Fruit fly (Drosophila melanogaster) whole organism, wandering third instar larva: ENCODE results near the gene CG2124.
A peak's percentile ranks its signal among the peaks of the same experiment; 100 is the strongest.

Experiments
- Abd-B ChIP-seq: fragments of >200 bp; optimal IDR thresholded peaks from 2 replicates; lab custom pipeline; 2017; ENCODE audit warnings: missing biosample characterization, missing genetic modification characterization
- Dfd ChIP-seq: fragments of >200 bp; optimal IDR thresholded peaks from 2 replicates; lab custom pipeline; 2017; ENCODE audit warnings: missing biosample characterization, missing genetic modification characterization
- Dif ChIP-seq: fragments of 200-275, 200-300 bp; sonication (Bioruptor generic); optimal IDR thresholded peaks from 2 replicates; lab custom pipeline; 2018; ENCODE audit warnings: missing biosample characterization, missing genetic modification characterization; ENCODE audit not compliant: partially characterized antibody
- HLH106 ChIP-seq: fragments of 200-800 bp; optimal IDR thresholded peaks from 3 replicates; lab custom pipeline; 2019; ENCODE audit warnings: missing biosample characterization, mild to moderate bottlenecking, missing genetic modification characterization, moderate library complexity
- Hr78 ChIP-seq: fragments of >200 bp; optimal IDR thresholded peaks from 2 replicates; lab custom pipeline; 2017; ENCODE audit warnings: missing biosample characterization, missing genetic modification characterization
- Hr83 ChIP-seq: fragments of 200-300 bp; sonication (Bioruptor generic); optimal IDR thresholded peaks from 2 replicates; lab custom pipeline; 2016; ENCODE audit warnings: missing biosample characterization, mild to moderate bottlenecking, missing genetic modification characterization, moderate library complexity; ENCODE audit not compliant: poor library complexity, severe bottlenecking
- Jra ChIP-seq: sonication (Bioruptor generic); optimal IDR thresholded peaks from 2 replicates; lab custom pipeline; 2016; ENCODE audit warnings: missing biosample characterization, missing genetic modification characterization
- Mio ChIP-seq: sonication (Bioruptor generic); optimal IDR thresholded peaks from 2 replicates; lab custom pipeline; 2016; ENCODE audit warnings: missing biosample characterization, missing genetic modification characterization
- Myc ChIP-seq: fragments of >200 bp; optimal IDR thresholded peaks from 2 replicates; lab custom pipeline; 2017
- OdsH ChIP-seq: fragments of 200-800 bp; sonication (Bioruptor generic); optimal IDR thresholded peaks from 2 replicates; lab custom pipeline; 2016; ENCODE audit warnings: missing biosample characterization, mild to moderate bottlenecking, missing genetic modification characterization
- Rel ChIP-seq, 2 experiments: fragments of 200-800 bp; sonication (Bioruptor generic) in 1 of 2; optimal IDR thresholded peaks; 2 replicates in 1 of 2; 3 replicates in 1 of 2; lab custom pipeline; 2016 to 2019; ENCODE audit warnings: mild to moderate bottlenecking in 2 of 2, missing biosample characterization in 2 of 2, missing genetic modification characterization in 2 of 2, moderate library complexity in 1 of 2
- Sp1 ChIP-seq: fragments of 200-800 bp; sonication (Bioruptor generic); optimal IDR thresholded peaks from 3 replicates; lab custom pipeline; 2019; ENCODE audit warnings: missing biosample characterization, mild to moderate bottlenecking, missing genetic modification characterization, moderate library complexity
- Vsx2 ChIP-seq: fragments of 200-300, 225-300 bp; sonication (Bioruptor generic); optimal IDR thresholded peaks from 2 replicates; lab custom pipeline; 2018; ENCODE audit warnings: missing biosample characterization, missing genetic modification characterization; ENCODE audit not compliant: partially characterized antibody
- br ChIP-seq: fragments of 200-800 bp; sonication (Bioruptor generic); optimal IDR thresholded peaks from 2 replicates; lab custom pipeline; 2016; ENCODE audit warnings: missing biosample characterization, missing genetic modification characterization
- brk ChIP-seq: fragments of 200-800 bp; sonication (Bioruptor generic); optimal IDR thresholded peaks from 2 replicates; lab custom pipeline; 2016; ENCODE audit warnings: missing biosample characterization, mild to moderate bottlenecking, missing genetic modification characterization
- dmrt93B ChIP-seq: fragments of 200-800 bp; sonication (Bioruptor generic); optimal IDR thresholded peaks from 2 replicates; lab custom pipeline; 2018; ENCODE audit warnings: missing biosample characterization, mild to moderate bottlenecking, missing genetic modification characterization
- ey ChIP-seq: fragments of 200-800 bp; sonication (Bioruptor generic); optimal IDR thresholded peaks from 2 replicates; lab custom pipeline; 2016; ENCODE audit warnings: missing biosample characterization, missing genetic modification characterization
- foxo ChIP-seq, 2 experiments: fragments of 200-800 bp; sonication (Bioruptor generic); optimal IDR thresholded peaks; 2 replicates in 1 of 2; 3 replicates in 1 of 2; lab custom pipeline; 2016 to 2017; ENCODE audit warnings: missing biosample characterization in 2 of 2, missing genetic modification characterization in 2 of 2
- fru ChIP-seq: fragments of 200-800 bp; sonication (Bioruptor generic); optimal IDR thresholded peaks from 3 replicates; lab custom pipeline; 2016; ENCODE audit warnings: missing biosample characterization, mild to moderate bottlenecking, missing genetic modification characterization
- h ChIP-seq: fragments of 200-800 bp; sonication (Bioruptor generic); optimal IDR thresholded peaks from 3 replicates; lab custom pipeline; 2016; ENCODE audit warnings: missing biosample characterization, mild to moderate bottlenecking, missing genetic modification characterization
- lola ChIP-seq: fragments of >200 bp; optimal IDR thresholded peaks from 2 replicates; lab custom pipeline; 2017; ENCODE audit warnings: missing biosample characterization, missing genetic modification characterization
- pan ChIP-seq: fragments of >200 bp; optimal IDR thresholded peaks from 2 replicates; lab custom pipeline; 2017
- psq ChIP-seq: fragments of 200-800 bp; sonication (Bioruptor generic); optimal IDR thresholded peaks from 3 replicates; lab custom pipeline; 2017; ENCODE audit warnings: missing biosample characterization, mild to moderate bottlenecking, missing genetic modification characterization, moderate library complexity
- rgr ChIP-seq: fragments of 200-800 bp; sonication (Bioruptor generic); optimal IDR thresholded peaks from 3 replicates; lab custom pipeline; 2016; ENCODE audit warnings: missing biosample characterization, mild to moderate bottlenecking, missing genetic modification characterization
- tai ChIP-seq: sonication (Bioruptor generic); optimal IDR thresholded peaks from 2 replicates; lab custom pipeline; 2016; ENCODE audit warnings: missing biosample characterization, missing genetic modification characterization
- usp ChIP-seq: fragments of >200 bp; optimal IDR thresholded peaks from 2 replicates; lab custom pipeline; 2017; ENCODE audit warnings: missing biosample characterization, missing genetic modification characterization

Gene CG2124

DNA sequence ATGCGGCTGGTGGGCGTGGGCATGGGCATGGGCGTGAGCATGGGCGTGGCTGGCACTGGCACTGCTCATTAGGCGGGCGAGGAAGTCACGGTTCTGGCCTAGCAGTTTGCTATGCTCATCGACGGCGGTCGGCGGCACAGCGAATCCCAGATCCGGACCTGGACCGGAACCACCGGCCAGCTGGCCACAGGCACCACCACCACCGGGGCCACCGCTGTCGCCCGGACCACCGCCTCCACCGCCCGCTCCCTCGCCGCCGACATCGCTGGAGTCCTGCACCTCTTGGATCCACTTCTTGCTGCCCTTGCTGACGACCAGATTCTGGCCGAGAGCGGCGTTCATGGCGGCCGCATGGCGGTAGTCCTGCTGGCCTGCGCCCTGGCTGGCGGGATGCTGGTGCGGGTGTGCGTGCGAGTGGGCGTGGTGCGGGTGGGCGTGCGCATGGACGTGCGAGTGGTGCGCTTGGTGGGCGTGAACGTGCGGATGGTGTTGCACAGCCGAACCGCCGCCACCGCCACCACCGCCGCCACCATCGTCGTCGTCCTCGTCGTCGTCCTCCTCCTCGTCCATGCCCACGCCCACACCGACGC, 11.1 kb downstream of the CG2124 start:
- TF ChIP-seq Dfd (GFP tag; lab: Kevin White, UChicago) (peak; percentile 95), pan (lab: Kevin White, UChicago) (peak; percentile 24), brk (GFP tag; lab: Kevin White, UChicago) (no peak)

DNA sequence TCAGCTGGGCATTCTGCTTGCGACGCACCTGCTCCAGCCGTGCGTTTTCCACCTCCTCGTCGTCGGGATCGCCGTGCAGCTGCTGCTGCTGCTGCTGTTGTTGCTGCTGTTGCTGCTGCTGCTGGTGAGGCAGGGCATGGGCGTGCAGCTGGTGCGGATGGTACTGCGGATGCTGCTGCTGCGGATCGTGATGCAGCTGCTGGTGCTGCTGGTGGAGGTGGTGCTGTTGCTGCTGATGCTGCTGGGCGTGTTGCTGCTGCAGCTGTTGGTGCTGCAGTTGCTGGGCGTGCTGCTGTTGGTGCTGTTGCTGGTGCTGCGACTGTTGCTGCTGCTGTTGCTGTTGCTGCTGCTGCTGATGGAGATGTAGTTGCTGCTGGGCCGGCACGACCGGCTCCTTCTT, 11.7 kb downstream of the CG2124 start:
- TF ChIP-seq rgr (GFP tag; lab: Kevin White, UChicago) = no peak
- peak; percentile 93 for TF ChIP-seq Dfd (GFP tag; lab: Kevin White, UChicago)
- no peak for TF ChIP-seq Hr83 (GFP tag; lab: Kevin White, UChicago)
- TF ChIP-seq usp = no peak

DNA sequence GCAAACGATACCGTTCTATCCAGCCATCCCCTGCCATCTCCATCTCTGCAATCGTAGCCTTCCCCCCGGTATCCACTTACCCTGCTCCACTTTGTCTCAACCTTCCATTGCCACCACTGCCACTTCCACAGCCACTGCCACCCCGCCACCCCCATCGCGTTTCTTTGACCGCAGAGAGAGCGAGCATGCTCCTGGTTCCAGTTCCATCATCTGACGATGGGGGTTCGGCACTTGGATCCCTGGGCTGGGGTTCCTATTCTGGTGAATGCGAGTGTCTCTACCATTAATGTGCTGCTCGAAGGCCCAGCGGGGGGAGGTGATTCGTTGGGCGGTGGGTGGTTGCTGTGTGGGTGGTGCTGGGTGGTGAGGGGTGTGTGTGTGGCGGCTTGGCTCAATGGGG, 17.6 kb downstream of the CG2124 start:
- TF ChIP-seq Abd-B (GFP tag; lab: Kevin White, UChicago) (no peak), OdsH (GFP tag; lab: Kevin White, UChicago) (no peak), Dif (GFP tag; lab: Kevin White, UChicago) (no peak), Myc (lab: Kevin White, UChicago) (no peak), Hr83 (GFP tag; lab: Kevin White, UChicago) (no peak), HLH106 (no peak), Hr78 (no peak), Jra (no peak), lola (GFP tag; lab: Kevin White, UChicago) (no peak), usp (no peak), fru (GFP tag; lab: Kevin White, UChicago) (no peak), tai (no peak)

DNA sequence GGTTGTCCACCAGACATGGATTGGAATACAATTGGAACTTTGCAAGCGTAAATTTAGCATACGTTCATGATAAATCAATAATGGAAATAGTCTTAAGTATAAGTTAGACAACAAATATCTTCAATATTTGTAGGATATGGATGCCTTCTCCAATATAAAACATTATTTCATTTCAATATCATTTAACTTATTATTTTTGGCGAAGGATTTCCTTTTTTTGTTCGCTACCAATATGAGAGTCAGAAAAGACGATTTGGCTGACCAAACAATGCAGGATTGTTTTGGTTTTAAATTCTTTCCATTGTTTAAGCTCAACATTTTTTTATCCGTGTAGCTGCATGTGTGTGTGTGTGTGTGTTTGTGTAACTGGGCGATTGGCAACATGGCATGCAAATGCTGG, 19.3 kb downstream of the CG2124 start:
- TF ChIP-seq HLH106 (no peak), foxo (GFP tag; optimal IDR thresholded peaks at IDR 0.05; lab: Kevin White, UChicago) (peak in 1 of 2 experiments; percentile 7)

DNA sequence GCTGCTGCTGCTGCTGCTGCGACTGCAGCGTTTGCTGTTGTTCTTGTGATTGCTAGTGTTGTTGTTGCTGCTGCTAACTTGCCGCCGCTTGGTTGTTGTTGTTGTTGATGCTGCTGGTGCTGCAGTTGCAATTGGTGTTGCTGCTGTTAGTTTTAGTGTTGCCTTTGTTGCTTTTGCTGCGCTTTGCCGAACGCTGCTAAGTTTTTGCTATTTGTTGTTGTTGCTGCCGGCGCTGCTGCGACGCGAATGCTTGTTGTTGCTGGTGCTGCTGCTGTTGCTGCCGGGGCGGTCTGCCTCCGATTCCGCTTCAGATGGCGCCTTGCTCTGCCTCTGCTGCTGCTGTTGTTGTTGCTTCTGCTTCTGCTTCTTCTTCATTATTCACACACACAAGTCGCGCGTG, 22.6 kb downstream of the CG2124 start:
- TF ChIP-seq Dfd (GFP tag; lab: Kevin White, UChicago) (peak; percentile 94), Hr83 (GFP tag; lab: Kevin White, UChicago) (no peak), br (GFP tag; lab: Kevin White, UChicago) (no peak), Rel (GFP tag; optimal IDR thresholded peaks at IDR 0.05; lab: Kevin White, UChicago) (no peak), Rel (tag; optimal IDR thresholded peaks at IDR 0.05; lab: Kevin White, UChicago) (no peak), Jra (no peak), h (GFP tag; lab: Kevin White, UChicago) (no peak), ey (GFP tag; lab: Kevin White, UChicago) (no peak), dmrt93B (no peak), Sp1 (no peak)

DNA sequence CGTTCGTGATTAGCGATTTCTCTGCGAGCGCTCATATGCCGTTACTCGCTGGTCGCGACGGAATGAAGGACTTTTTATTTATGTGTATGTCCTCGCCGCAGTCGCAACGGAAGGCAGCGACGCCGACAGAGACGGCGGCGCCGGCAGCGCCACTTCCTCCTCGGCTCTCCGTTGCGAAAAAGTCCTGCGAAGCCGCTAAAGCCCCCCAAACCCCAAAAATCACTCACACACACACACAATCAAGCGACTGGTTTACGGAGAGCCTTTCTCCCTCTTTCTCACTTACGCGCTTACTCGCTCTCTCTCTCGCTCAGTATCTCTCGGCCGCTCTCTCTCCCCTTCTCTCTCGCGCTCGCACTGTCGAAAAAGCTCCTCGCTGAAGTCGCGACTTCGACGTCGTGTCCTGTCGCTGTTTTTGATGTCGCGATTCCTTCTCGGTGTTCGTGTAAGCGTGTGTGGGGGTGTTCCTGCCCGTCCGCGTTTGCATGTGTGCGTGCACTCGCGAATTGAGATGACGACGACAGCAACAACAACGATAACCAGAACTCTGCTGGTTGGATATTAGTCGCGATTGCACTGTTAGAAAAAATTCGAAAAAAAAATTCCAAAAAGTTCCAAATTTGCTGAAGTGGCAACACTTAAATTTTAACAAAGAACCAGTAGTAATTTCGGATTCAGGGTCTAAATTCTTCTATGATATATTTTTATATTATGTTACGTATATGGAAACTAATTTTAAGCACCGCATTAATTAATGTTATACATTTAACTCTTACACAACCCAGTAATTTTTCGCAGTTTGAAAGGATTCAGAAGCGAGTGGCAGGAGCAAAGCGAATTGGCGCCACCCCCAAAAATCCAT, 24.5 kb downstream of the CG2124 start, which contains the start of gene CG43347:
TSS of gene CG43347 (minus strand) at position 47 of the 862 bp plus-strand sequence.
- TF ChIP-seq rgr (GFP tag; lab: Kevin White, UChicago) (peak; percentile 12), psq (GFP tag; lab: Kevin White, UChicago) (peak; percentile 10), Vsx2 (GFP tag; lab: Kevin White, UChicago) (no peak), Dif (GFP tag; lab: Kevin White, UChicago) (peak; percentile 18), ey (GFP tag; lab: Kevin White, UChicago) (peak; percentile 23), dmrt93B (peak; percentile 20), OdsH (GFP tag; lab: Kevin White, UChicago) (no peak), Mio (GFP tag; lab: Kevin White, UChicago) (no peak), h (GFP tag; lab: Kevin White, UChicago) (peak; percentile 19), Sp1 (peak; percentile 54), HLH106 (peak; percentile 45), fru (GFP tag; lab: Kevin White, UChicago) (peak; percentile 31), foxo (GFP tag; optimal IDR thresholded peaks at IDR 0.05; lab: Kevin White, UChicago) (peak in 1 of 2 experiments; percentile 40)
